Worm (Caenorhabditis elegans): ENCODE measurements around the gene clec-256.
"Not testable (repeated sequence)": the region's sequence is repeated elsewhere in the genome, so short reads cannot be mapped to it uniquely, and the experiment has no call there.

clec-256 gene

DNA sequence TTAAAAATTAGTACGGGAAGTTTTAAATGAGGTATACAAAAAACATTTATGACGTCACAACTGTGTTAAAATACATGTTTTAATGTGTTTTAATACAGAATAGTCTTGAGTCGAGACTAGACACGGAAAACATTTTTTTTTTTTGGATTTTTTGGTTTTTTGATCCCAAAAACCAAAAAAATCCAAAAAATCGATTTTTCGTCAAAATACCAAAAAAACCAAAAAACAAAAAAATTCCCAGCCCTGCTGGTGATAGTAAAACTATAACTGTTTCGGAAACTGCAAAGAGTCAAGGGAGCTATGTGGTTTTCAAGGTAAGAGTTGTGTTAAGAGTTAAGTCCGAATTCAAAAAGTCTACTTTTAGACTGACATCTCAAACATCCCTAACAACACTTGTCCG lies 10.4 kb upstream of the clec-256 start, which contains the start of gene F11D11.4:
Gene F11D11.4, plus strand, starts transcription at position 301 of the 400 bp plus-strand sequence.
- TF ChIP-seq lsy-2 (tag; optimal IDR thresholded peaks at IDR 0.05) (no peak), ces-1 (GFP tag; optimal IDR thresholded peaks at IDR 0.05) (no peak), drap-1 (GFP tag; optimal IDR thresholded peaks at IDR 0.05) (no peak), elt-3 (tag; optimal IDR thresholded peaks at IDR 0.05) (no peak), mls-2 (tag; optimal IDR thresholded peaks at IDR 0.05) (no peak), mab-5 (tag; optimal IDR thresholded peaks at IDR 0.05) (no peak), M03D4.4 (tag; optimal IDR thresholded peaks at IDR 0.05) (no peak), zip-8 (tag; optimal IDR thresholded peaks at IDR 0.05) (no peak), unc-62 (GFP tag; optimal IDR thresholded peaks at IDR 0.05) (no peak), nhr-76 (tag; optimal IDR thresholded peaks at IDR 0.05) (no peak), bed-3 (GFP tag; optimal IDR thresholded peaks at IDR 0.05) (no peak), sem-2 (GFP tag; optimal IDR thresholded peaks at IDR 0.05) (no peak)

DNA sequence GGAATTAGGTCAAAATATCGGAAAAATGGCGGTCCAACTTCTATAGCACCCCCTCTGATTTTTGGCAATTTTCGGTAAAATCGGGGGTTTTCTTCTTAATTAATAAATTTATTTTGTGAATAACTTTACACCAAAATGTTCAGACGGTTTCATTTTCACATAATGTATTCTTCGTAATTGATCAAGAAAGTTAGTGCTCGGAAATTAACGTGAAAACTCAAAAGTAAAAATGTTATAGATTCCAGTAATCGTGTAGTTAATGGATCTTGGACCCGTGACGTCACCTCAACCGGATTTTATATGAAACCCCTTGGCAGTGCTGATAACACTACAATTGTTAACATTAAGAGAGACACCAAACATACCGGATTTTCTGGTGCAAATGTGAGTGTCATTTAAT lies 9.4 kb upstream of the clec-256 start, which contains the start of gene F11D11.22:
Gene F11D11.22, plus strand, starts transcription at position 301 of the 400 bp plus-strand sequence.
- not testable (repeated sequence) for TF ChIP-seq M03D4.4 (tag; optimal IDR thresholded peaks at IDR 0.05); elt-3 (tag; optimal IDR thresholded peaks at IDR 0.05); lin-32 (GFP tag; optimal IDR thresholded peaks at IDR 0.05)

DNA sequence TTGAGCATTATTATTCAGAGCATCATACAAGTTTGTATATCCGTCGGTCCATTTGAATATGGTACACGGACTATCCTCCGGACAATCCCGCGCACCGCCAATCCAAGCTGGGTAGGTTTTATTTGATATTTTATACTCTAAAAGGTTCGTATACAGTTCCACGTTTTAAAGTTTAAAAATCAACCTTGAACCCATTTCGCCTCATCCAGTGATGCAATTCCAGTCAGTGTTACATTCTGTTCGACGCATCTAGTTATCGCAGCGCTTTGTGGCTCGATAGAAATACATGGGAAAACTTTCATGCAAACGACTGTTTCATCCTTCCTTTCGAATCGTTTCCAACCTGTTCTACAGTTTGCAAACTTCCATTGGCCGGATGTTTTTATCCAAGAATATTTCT lies 1.6 kb upstream of the clec-256 start:
- TF ChIP-seq mab-5 (tag; optimal IDR thresholded peaks at IDR 0.05) (no peak), elt-1 (tag; optimal IDR thresholded peaks at IDR 0.05; ENCODE audit: borderline replicate concordance, insufficient read depth) (no peak), flh-1 (GFP tag; optimal IDR thresholded peaks at IDR 0.05) (no peak), ceh-43 (GFP tag; optimal IDR thresholded peaks at IDR 0.05) (no peak), pha-4 (tag; optimal IDR thresholded peaks at IDR 0.05) (no peak), mls-2 (tag; optimal IDR thresholded peaks at IDR 0.05) (no peak), nhr-2 (tag; optimal IDR thresholded peaks at IDR 0.05) (no peak), ceh-39 (tag; optimal IDR thresholded peaks at IDR 0.05) (no peak), nhr-76 (tag; optimal IDR thresholded peaks at IDR 0.05) (no peak), mep-1 (tag; optimal IDR thresholded peaks at IDR 0.05) (no peak), ceh-83 (GFP tag; optimal IDR thresholded peaks at IDR 0.05) (no peak), drap-1 (GFP tag; optimal IDR thresholded peaks at IDR 0.05) (no peak), M03D4.4 (tag; optimal IDR thresholded peaks at IDR 0.05) (no peak), snpc-4 (tag; optimal IDR thresholded peaks at IDR 0.05) (no peak), lsy-2 (tag; optimal IDR thresholded peaks at IDR 0.05) (no peak)

DNA sequence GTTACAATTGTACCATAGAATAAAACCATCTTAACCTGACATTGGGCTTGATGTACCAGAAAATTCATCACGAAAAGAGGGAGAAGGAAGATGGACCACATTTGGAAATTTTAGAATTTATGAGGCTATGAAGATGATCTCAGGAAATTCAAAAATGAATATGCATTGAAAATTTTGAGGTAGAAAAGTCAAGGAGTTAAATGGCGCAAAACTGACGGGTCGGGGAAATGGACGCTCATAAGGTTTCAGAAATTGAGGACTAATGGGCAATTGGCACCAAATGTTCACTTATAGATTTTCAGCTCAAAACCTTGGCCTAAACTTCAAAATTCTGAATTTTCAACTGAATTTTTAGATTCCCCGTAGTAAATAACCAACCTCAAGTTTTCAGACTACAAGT lies 867 bp upstream of the clec-256 start, which contains the start of gene clec-255:
Gene clec-255, minus strand, starts transcription at position 101 of the 400 bp plus-strand sequence.
- TF ChIP-seq nhr-12 (tag; optimal IDR thresholded peaks at IDR 0.05) (no peak), sptf-1 (tag; optimal IDR thresholded peaks at IDR 0.05) (no peak), mep-1 (tag; optimal IDR thresholded peaks at IDR 0.05) (no peak), lin-13 (tag; optimal IDR thresholded peaks at IDR 0.05) (no peak)

DNA sequence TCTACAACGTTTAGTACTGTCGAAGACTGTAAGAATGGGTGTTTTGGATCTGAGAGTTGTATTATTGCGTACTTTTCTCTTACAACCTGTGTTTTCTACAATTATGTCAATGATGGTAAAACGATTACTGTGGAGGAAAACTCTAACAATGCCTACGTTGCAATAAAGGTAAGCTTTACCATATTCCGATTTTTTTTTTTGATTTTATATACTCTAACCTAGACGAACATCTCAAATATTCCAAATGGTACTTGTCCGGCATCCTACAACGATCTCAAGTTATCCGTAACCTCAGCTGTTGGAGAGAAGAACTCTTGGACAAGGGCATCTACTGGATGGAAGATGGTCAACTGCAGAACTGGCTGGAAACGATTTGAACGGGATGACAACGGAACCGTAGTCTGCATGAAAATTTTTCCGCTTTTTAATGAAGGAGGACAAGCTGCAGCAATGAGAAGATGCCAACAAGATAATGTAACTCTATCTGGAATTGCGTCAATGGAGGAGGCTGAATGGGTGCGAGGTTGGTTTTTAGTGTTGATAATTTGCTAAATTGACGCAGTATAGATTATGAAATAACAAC lies 405 bp downstream of the clec-256 start:
- no peak for TF ChIP-seq unc-120 (tag; optimal IDR thresholded peaks at IDR 0.05; ENCODE audit: poor library complexity, severe bottlenecking)
- TF ChIP-seq lsy-2 (tag; optimal IDR thresholded peaks at IDR 0.05) = no peak
- TF ChIP-seq hlh-1 (tag; optimal IDR thresholded peaks at IDR 0.05) = no peak
- no peak for TF ChIP-seq bed-3 (GFP tag; optimal IDR thresholded peaks at IDR 0.05)
- TF ChIP-seq nhr-237 (tag; optimal IDR thresholded peaks at IDR 0.05) = no peak
- TF ChIP-seq ceh-43 (GFP tag; optimal IDR thresholded peaks at IDR 0.05) = no peak
- no peak for TF ChIP-seq sptf-1 (tag; optimal IDR thresholded peaks at IDR 0.05)
- TF ChIP-seq lin-13 (tag; optimal IDR thresholded peaks at IDR 0.05) = no peak
- TF ChIP-seq unc-62 (GFP tag; optimal IDR thresholded peaks at IDR 0.05) = no peak
- no peak for TF ChIP-seq nhr-28 (tag; optimal IDR thresholded peaks at IDR 0.05)
- no peak for TF ChIP-seq ztf-11 (tag; optimal IDR thresholded peaks at IDR 0.05)
- TF ChIP-seq unc-39 (tag; optimal IDR thresholded peaks at IDR 0.05) = no peak
- TF ChIP-seq flh-1 (GFP tag; optimal IDR thresholded peaks at IDR 0.05) = no peak
- no peak for TF ChIP-seq ceh-39 (tag; optimal IDR thresholded peaks at IDR 0.05)
- TF ChIP-seq mep-1 (tag; optimal IDR thresholded peaks at IDR 0.05) = no peak
- TF ChIP-seq lin-32 (GFP tag; optimal IDR thresholded peaks at IDR 0.05) = no peak
